Worm (Caenorhabditis elegans): ENCODE results near the gene C16C8.20.
"Not testable (repeated sequence)": the region's sequence is repeated elsewhere in the genome, so short reads cannot be mapped to it uniquely, and the experiment has no call there.

Gene C16C8.20

DNA sequence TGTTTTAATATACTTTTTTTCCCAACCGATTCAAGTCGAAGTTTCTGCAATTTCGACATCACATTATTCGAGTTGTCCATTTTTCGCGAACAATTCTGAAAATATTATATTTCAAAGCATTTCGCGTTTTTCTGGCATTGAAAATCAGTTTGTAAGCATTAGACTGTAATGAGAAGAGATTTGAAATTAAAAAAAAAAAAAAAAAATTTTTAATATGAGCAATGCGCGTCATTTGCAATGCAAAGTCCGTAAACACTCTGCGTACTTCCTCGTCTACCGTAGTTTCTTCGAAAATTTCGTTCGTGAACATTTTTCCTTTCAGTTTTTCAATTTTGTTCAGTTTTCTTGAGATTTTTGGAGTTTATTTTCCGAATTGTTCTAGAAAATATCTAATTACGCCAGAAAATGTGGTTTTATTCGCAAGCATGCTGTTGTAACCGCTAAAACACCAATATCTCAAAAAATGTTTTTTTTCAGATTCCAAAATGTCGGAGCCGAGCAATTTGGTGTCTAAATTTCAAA is 1.4 kb upstream of the C16C8.20 start, which contains the start of the genes C16C8.5 and C16C8.16:
Gene C16C8.5, minus strand, starts transcription at position 101 of the 522 bp plus-strand sequence.
Gene C16C8.16, plus strand, starts transcription at position 472 of the 522 bp plus-strand sequence.
- TF ChIP-seq zag-1 (tag; optimal IDR thresholded peaks at IDR 0.05) (no peak), nhr-67 (tag; optimal IDR thresholded peaks at IDR 0.05) (no peak), lsy-12 (tag; optimal IDR thresholded peaks at IDR 0.05) (no peak), ceh-16 (tag; optimal IDR thresholded peaks at IDR 0.05) (no peak), nhr-77 (tag; optimal IDR thresholded peaks at IDR 0.05) (no peak), unc-62 (GFP tag; optimal IDR thresholded peaks at IDR 0.05) (no peak), skn-1 (tag; optimal IDR thresholded peaks at IDR 0.05) (no peak), lin-15B (tag; optimal IDR thresholded peaks at IDR 0.05) (no peak)

DNA sequence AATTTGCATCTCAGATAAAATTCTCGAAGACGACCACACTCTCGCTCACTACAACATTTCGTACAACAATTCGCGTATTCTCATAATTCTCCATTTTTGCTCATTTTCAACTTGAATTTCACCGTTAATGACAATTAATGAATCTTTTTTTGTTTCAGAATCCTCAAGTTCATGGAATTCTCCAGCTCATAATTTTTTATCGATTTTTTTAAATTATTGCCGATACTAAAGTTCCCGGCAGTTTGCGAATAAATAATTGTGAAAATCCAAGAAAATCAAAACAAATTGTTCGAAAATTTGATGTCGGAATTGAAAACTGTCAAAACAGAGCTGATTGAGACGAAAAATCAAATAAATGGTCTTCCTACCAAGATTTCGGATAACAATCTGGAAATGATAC is 1.2 kb downstream of the C16C8.20 start, which contains the start of gene C16C8.21:
Gene C16C8.21, plus strand, starts transcription at position 301 of the 400 bp plus-strand sequence.
- TF ChIP-seq nhr-67 (tag; optimal IDR thresholded peaks at IDR 0.05) (no peak), nhr-25 (tag; optimal IDR thresholded peaks at IDR 0.05) (no peak), unc-62 (GFP tag; optimal IDR thresholded peaks at IDR 0.05) (no peak), nhr-28 (tag; optimal IDR thresholded peaks at IDR 0.05) (no peak), lin-15B (tag; optimal IDR thresholded peaks at IDR 0.05) (no peak), elt-1 (tag; optimal IDR thresholded peaks at IDR 0.05) (no peak), mml-1 (tag; optimal IDR thresholded peaks at IDR 0.05) (no peak), snpc-4 (tag; optimal IDR thresholded peaks at IDR 0.05) (no peak), ama-1 (optimal IDR thresholded peaks at IDR 0.05) (no peak), nhr-77 (tag; optimal IDR thresholded peaks at IDR 0.05) (no peak), aly-2 (tag; optimal IDR thresholded peaks at IDR 0.05) (no peak), lsy-12 (tag; optimal IDR thresholded peaks at IDR 0.05) (no peak), fkh-2 (tag; optimal IDR thresholded peaks at IDR 0.05) (no peak)

ce11 chrII:3448776-3449280 is 2.1 kb downstream of the C16C8.20 start, which contains the start of gene C16C8.25:
Gene C16C8.25, plus strand, starts transcription at chrII:3449230.
- TF ChIP-seq ZK546.5 (tag; optimal IDR thresholded peaks at IDR 0.05) (no peak), tbx-2 (tag; optimal IDR thresholded peaks at IDR 0.05) (no peak), nfya-1 (tag; optimal IDR thresholded peaks at IDR 0.05; ENCODE audit: insufficient read depth) (no peak), lin-15B (tag; optimal IDR thresholded peaks at IDR 0.05) (no peak), unc-62 (GFP tag; optimal IDR thresholded peaks at IDR 0.05) (no peak), mml-1 (tag; optimal IDR thresholded peaks at IDR 0.05) (no peak), ceh-82 (tag; optimal IDR thresholded peaks at IDR 0.05) (no peak), skn-1 (tag; optimal IDR thresholded peaks at IDR 0.05) (no peak), lsy-12 (tag; optimal IDR thresholded peaks at IDR 0.05) (no peak), nhr-12 (tag; optimal IDR thresholded peaks at IDR 0.05) (no peak), aly-2 (tag; optimal IDR thresholded peaks at IDR 0.05) (no peak), fos-1 (tag; optimal IDR thresholded peaks at IDR 0.05) (no peak), snpc-4 (tag; optimal IDR thresholded peaks at IDR 0.05) (no peak)

DNA sequence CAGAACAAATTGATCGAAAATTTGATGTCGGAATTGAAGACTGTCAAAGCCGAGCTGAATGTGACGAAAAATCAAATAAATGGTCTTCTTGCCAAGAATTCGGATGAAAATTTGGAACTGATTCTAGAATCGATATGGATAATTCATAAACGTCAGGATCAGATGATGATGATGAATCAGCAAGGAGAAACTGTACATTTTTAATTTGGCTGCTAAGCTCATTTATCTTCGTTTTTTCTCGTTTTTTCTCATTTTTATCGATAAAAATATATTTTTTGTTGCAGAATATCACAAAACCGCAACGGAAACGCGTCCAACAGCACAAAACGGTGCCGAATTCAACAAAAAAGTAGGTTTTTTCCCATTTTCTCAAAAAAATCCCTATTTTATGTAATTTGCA is 2.8 kb downstream of the C16C8.20 start, which contains the start of gene C16C8.14:
Gene C16C8.14, plus strand, starts transcription at position 301 of the 400 bp plus-strand sequence.
- TF ChIP-seq hmg-11, lin-15B, snpc-4 (tag; optimal IDR thresholded peaks at IDR 0.05): not testable (repeated sequence)

ce11 chrII:3452421-3452820 is 5.7 kb downstream of the C16C8.20 start, which contains the start of gene C16C8.12:
Gene C16C8.12, plus strand, starts transcription at chrII:3452721.
- no peak for TF ChIP-seq ZK546.5 (tag; optimal IDR thresholded peaks at IDR 0.05)
- TF ChIP-seq ztf-11 (tag; optimal IDR thresholded peaks at IDR 0.05), result no peak
- no peak for TF ChIP-seq nhr-43 (tag; optimal IDR thresholded peaks at IDR 0.05; ENCODE audit: poor library complexity, severe bottlenecking)
- no peak for TF ChIP-seq ztf-4 (tag; optimal IDR thresholded peaks at IDR 0.05)
- TF ChIP-seq ceh-9 (tag; optimal IDR thresholded peaks at IDR 0.05), result no peak
- TF ChIP-seq nhr-76 (tag; optimal IDR thresholded peaks at IDR 0.05), result no peak
- TF ChIP-seq unc-39 (tag; optimal IDR thresholded peaks at IDR 0.05), result no peak
- TF ChIP-seq hmg-11 (tag; optimal IDR thresholded peaks at IDR 0.05), result no peak
- TF ChIP-seq mdl-1 (tag; optimal IDR thresholded peaks at IDR 0.05), result no peak
- TF ChIP-seq fkh-2 (tag; optimal IDR thresholded peaks at IDR 0.05), result no peak
- no peak for TF ChIP-seq fos-1 (tag; optimal IDR thresholded peaks at IDR 0.05)
- TF ChIP-seq nhr-11 (tag; optimal IDR thresholded peaks at IDR 0.05), result no peak
- TF ChIP-seq nfya-1 (tag; optimal IDR thresholded peaks at IDR 0.05; ENCODE audit: insufficient read depth), result no peak
- TF ChIP-seq elt-2 (tag; optimal IDR thresholded peaks at IDR 0.05), result no peak
- TF ChIP-seq ceh-82 (tag; optimal IDR thresholded peaks at IDR 0.05), result no peak
- no peak for TF ChIP-seq pha-4 (tag; optimal IDR thresholded peaks at IDR 0.05)
- TF ChIP-seq mml-1 (tag; optimal IDR thresholded peaks at IDR 0.05), result no peak
- no peak for TF ChIP-seq zag-1 (tag; optimal IDR thresholded peaks at IDR 0.05)
